Fruit fly (Drosophila melanogaster): ENCODE data around the gene CtsK1.
A peak's percentile ranks its signal among the peaks of the same experiment; 100 is the strongest.

Gene CtsK1

dm6 chr3L:14031171-14032126, 37.4 kb downstream of the CtsK1 start, which contains the start of the genes CG6650 and endos (continued):
- TF ChIP-seq kah (GFP tag; optimal IDR thresholded peaks at IDR 0.05): no peak
- TF ChIP-seq CG16813 (GFP tag; IDR thresholded peaks at IDR 0.05; ENCODE audit: partially characterized antibody): peak; percentile 78
- peak; percentile 39 for TF ChIP-seq CG30403 (GFP tag; optimal IDR thresholded peaks at IDR 0.05)
- peak; percentile 29 for TF ChIP-seq CG3995 (GFP tag; optimal IDR thresholded peaks at IDR 0.05)
- peak; percentile 74 for TF ChIP-seq stwl (tag; optimal IDR thresholded peaks at IDR 0.05)
- peak; percentile 65 for TF ChIP-seq hb (GFP tag; IDR thresholded peaks at IDR 0.05; ENCODE audit: partially characterized antibody)
- peak; percentile 87 for TF ChIP-seq HLH4C (GFP tag; IDR thresholded peaks at IDR 0.05; ENCODE audit: partially characterized antibody)
- peak; percentile 67 for TF ChIP-seq sna (GFP tag; IDR thresholded peaks at IDR 0.05; ENCODE audit: partially characterized antibody)
- no peak for TF ChIP-seq zf30C (GFP tag; optimal IDR thresholded peaks at IDR 0.05)
- peak; percentile 40 for TF ChIP-seq Abd-B (GFP tag; optimal IDR thresholded peaks at IDR 0.05)
- TF ChIP-seq CG32767 (GFP tag; IDR thresholded peaks at IDR 0.05): no peak
- TF ChIP-seq MBD-R2 (GFP tag; IDR thresholded peaks at IDR 0.05): peak; percentile 34
- no peak for TF ChIP-seq run (tag; optimal IDR thresholded peaks at IDR 0.05)
- peak; percentile 42 for TF ChIP-seq PHDP (tag; optimal IDR thresholded peaks at IDR 0.05)
- peak; percentile 28; the same call in 1 of the 3 replicates for TF ChIP-seq dysf (GFP tag; IDR thresholded peaks at IDR 0.05)
- TF ChIP-seq ssp (GFP tag; IDR thresholded peaks at IDR 0.05): 0 out of 2 replicates have a peak, but pooled peaks have one; percentile 24
- peak; percentile 37 for TF ChIP-seq Ets97D (GFP tag; optimal IDR thresholded peaks at IDR 0.05)
- TF ChIP-seq CG4707 (GFP tag; optimal IDR thresholded peaks at IDR 0.05): peak; percentile 41
- TF ChIP-seq sens (GFP tag): peak; percentile 75
- TF ChIP-seq CG1832 (GFP tag; optimal IDR thresholded peaks at IDR 0.05): no peak
- TF ChIP-seq Taf1 (GFP tag; IDR thresholded peaks at IDR 0.05): no peak
- TF ChIP-seq lilli (GFP tag; optimal IDR thresholded peaks at IDR 0.05): peak; percentile 9
- TF ChIP-seq bigmax (GFP tag; optimal IDR thresholded peaks at IDR 0.05): no peak
- TF ChIP-seq trem (tag; optimal IDR thresholded peaks at IDR 0.05): peak; percentile 63
- TF ChIP-seq Gsc (GFP tag; IDR thresholded peaks at IDR 0.05): no peak
- TF ChIP-seq pfk (GFP tag; optimal IDR thresholded peaks at IDR 0.05): peak; percentile 28
- TF ChIP-seq phol (tag; optimal IDR thresholded peaks at IDR 0.05): peak; percentile 64
- TF ChIP-seq CG10274 (GFP tag; optimal IDR thresholded peaks at IDR 0.05): no peak
- peak; percentile 3 for TF ChIP-seq grn (GFP tag; optimal IDR thresholded peaks at IDR 0.05)
- no peak for TF ChIP-seq rib (GFP tag; IDR thresholded peaks at IDR 0.05)
- TF ChIP-seq CG3281 (GFP tag; optimal IDR thresholded peaks at IDR 0.05): peak; percentile 47
- TF ChIP-seq CG12155 (GFP tag; optimal IDR thresholded peaks at IDR 0.05): peak; percentile 40
- TF ChIP-seq cg (GFP tag; optimal IDR thresholded peaks at IDR 0.05): peak; percentile 69
- TF ChIP-seq Fer2 (tag; optimal IDR thresholded peaks at IDR 0.05): peak; percentile 24
- peak; percentile 32 for TF ChIP-seq CG9797 (GFP tag; optimal IDR thresholded peaks at IDR 0.05)
- no peak for TF ChIP-seq CG5245 (GFP tag; optimal IDR thresholded peaks at IDR 0.05)
- TF ChIP-seq Xbp1 (GFP tag; optimal IDR thresholded peaks at IDR 0.05): peak; percentile 41
- TF ChIP-seq CG4404 (GFP tag; IDR thresholded peaks at IDR 0.05): no peak
- TF ChIP-seq gem (tag; optimal IDR thresholded peaks at IDR 0.05): peak; percentile 53
- 0 out of 2 replicates have a peak, but pooled peaks have one; percentile 23 for TF ChIP-seq sob (GFP tag; IDR thresholded peaks at IDR 0.05)
- peak; percentile 35 for TF ChIP-seq CG2678 (tag; optimal IDR thresholded peaks at IDR 0.05)
- no peak for TF ChIP-seq CG4854 (GFP tag; optimal IDR thresholded peaks at IDR 0.05)
- TF ChIP-seq NfI (GFP tag; optimal IDR thresholded peaks at IDR 0.05): peak; percentile 31
- TF ChIP-seq chm (GFP tag; IDR thresholded peaks at IDR 0.05): no peak
- 0 out of 2 replicates have a peak, but pooled peaks have one; percentile 5 for TF ChIP-seq Xrp1 (GFP tag; IDR thresholded peaks at IDR 0.05)
- no peak for TF ChIP-seq shn (GFP tag; optimal IDR thresholded peaks at IDR 0.05)
- TF ChIP-seq Myb (GFP tag; optimal IDR thresholded peaks at IDR 0.05): peak; percentile 87
- TF ChIP-seq slp2 (GFP tag; optimal IDR thresholded peaks at IDR 0.05): no peak

Measured in whole organism, embryonic.